Worm (Caenorhabditis elegans) whole organism, L1 larva: Measurements from ENCODE around the gene Y43D4A.2.

Source experiments
- ceh-63 ChIP-seq: fragments of 200-800 bp; sonication (Bioruptor generic); optimal IDR thresholded peaks from 2 replicates; lab custom pipeline; 2018; ENCODE audit warnings: mild to moderate bottlenecking, missing genetic modification characterization, missing compliant biosample characterization
- ceh-82 ChIP-seq, 3 experiments: fragments of 150-350 bp in 1 of 3; sonication (generic microtip) in 2 of 3; optimal IDR thresholded peaks; 2 replicates each; lab custom pipeline; 2014 to 2017; ENCODE audit warnings: missing biosample characterization in 3 of 3, missing genetic modification characterization in 3 of 3
- elt-2 ChIP-seq: sonication (generic microtip); optimal IDR thresholded peaks from 2 replicates; lab custom pipeline; 2016; ENCODE audit warnings: missing genetic modification characterization, mild to moderate bottlenecking, inconsistent platforms, missing compliant biosample characterization, missing genetic modification reagents
- fos-1 ChIP-seq: fragments of 150-350 bp; optimal IDR thresholded peaks from 2 replicates; lab custom pipeline; 2014; ENCODE audit warnings: missing biosample characterization, missing genetic modification characterization
- isw-1 ChIP-seq: fragments of 200-800 bp; sonication (Bioruptor generic); IDR thresholded peaks from 2 replicates; pipeline ENCODE4 v1.3.6; 2022; ENCODE audit warnings: missing genetic modification characterization, missing compliant biosample characterization
- lin-13 ChIP-seq: fragments of 150-350 bp; optimal IDR thresholded peaks from 2 replicates; lab custom pipeline; 2014; ENCODE audit warnings: missing biosample characterization, missing genetic modification reagents, missing genetic modification characterization
- lir-3 ChIP-seq: sonication (generic microtip); optimal IDR thresholded peaks from 2 replicates; lab custom pipeline; 2016; ENCODE audit warnings: mild to moderate bottlenecking, missing genetic modification characterization, moderate library complexity, missing compliant biosample characterization; ENCODE audit not compliant: poor library complexity
- mep-1 ChIP-seq: fragments of 150-350 bp; optimal IDR thresholded peaks from 2 replicates; lab custom pipeline; 2014; ENCODE audit warnings: missing biosample characterization, missing genetic modification characterization
- nhr-28 ChIP-seq: fragments of 150-350 bp; optimal IDR thresholded peaks from 2 replicates; lab custom pipeline; 2014; ENCODE audit warnings: missing biosample characterization, missing genetic modification characterization
- pqm-1 ChIP-seq: sonication (generic microtip); optimal IDR thresholded peaks from 3 replicates; lab custom pipeline; 2017; ENCODE audit warnings: missing biosample characterization, missing genetic modification characterization
- ztf-4 ChIP-seq: fragments of 150-350 bp; optimal IDR thresholded peaks from 2 replicates; lab custom pipeline; 2014; ENCODE audit warnings: missing biosample characterization, missing genetic modification characterization

- no peak for TF ChIP-seq ceh-63 (GFP tag; lab: Kevin White, UChicago)
- no peak for TF ChIP-seq ztf-4 (tag; lab: Kevin White, UChicago)
- no peak for TF ChIP-seq nhr-28
- TF ChIP-seq ceh-82 (tag; optimal IDR thresholded peaks at IDR 0.05; lab: Kevin White, UChicago) = no peak
- TF ChIP-seq fos-1 = no peak
- no peak for TF ChIP-seq lir-3 (tag; lab: Kevin White, UChicago)
- TF ChIP-seq isw-1 (GFP tag; lab: Robert Waterston, UW) = no peak
- TF ChIP-seq mep-1 (tag; lab: Kevin White, UChicago) = no peak
- TF ChIP-seq pqm-1 (tag; lab: Kevin White, UChicago) = no peak
- no peak for TF ChIP-seq lin-13 (GFP tag; lab: Kevin White, UChicago)
- TF ChIP-seq elt-2 (tag; lab: Kevin White, UChicago) = no peak
Measured at ce11 chrIV:16722000-16722607, 33.6 kb downstream of the Y43D4A.2 start.
